Worm (Caenorhabditis elegans): Measurements from ENCODE around the gene cee-1.

cee-1 gene

DNA sequence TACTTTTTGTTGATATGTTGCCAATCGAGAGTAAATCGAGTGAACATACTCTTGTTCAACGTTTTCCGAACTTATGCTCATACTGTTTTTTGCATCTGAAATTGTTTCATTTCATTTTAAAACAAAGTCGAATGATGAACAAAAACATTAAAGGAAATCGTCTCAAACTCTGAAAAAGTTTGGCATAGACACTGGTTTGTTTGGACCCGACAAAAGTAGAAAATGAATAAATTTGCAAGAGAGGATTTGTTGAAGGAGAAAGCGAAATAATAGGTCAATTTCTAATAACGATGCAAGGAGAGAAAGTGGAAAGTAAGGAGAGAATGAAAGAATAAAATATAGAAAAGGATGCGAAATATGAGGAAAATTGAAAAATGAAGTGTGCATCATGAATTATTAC lies 37.8 kb upstream of the cee-1 start, which contains the start of gene C35D10.12:
Gene C35D10.12, minus strand, starts transcription at position 101 of the 400 bp plus-strand sequence.
- no peak for TF ChIP-seq tbx-8 (GFP tag; optimal IDR thresholded peaks at IDR 0.05)
- TF ChIP-seq sptf-1 (tag; optimal IDR thresholded peaks at IDR 0.05) = no peak
- no peak for TF ChIP-seq ceh-83 (GFP tag; optimal IDR thresholded peaks at IDR 0.05)
- TF ChIP-seq pha-4 (tag; optimal IDR thresholded peaks at IDR 0.05) = no peak
- TF ChIP-seq nhr-12 (tag; optimal IDR thresholded peaks at IDR 0.05) = no peak
- no peak for TF ChIP-seq unc-39 (tag; optimal IDR thresholded peaks at IDR 0.05)

DNA sequence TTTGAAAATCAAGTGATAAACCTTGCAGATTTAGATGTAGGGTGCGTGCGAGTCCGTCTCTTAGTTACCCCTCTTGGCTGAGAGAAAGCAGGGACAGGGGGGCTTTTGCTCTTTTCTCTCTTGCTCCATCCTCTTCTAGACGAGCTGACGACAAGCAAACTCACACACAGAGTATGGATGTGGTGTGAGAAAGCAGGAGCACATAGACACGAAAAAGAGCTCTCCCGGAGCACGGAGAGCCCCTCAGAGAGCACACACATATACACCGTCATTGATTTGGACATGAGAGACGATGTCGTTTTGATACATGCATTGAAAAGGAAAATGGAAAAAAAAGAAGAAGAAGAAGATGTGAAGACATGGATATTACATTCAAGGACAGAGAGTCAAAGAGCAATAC lies 36.8 kb upstream of the cee-1 start:
- TF ChIP-seq ceh-39 (tag; optimal IDR thresholded peaks at IDR 0.05) (no peak), ces-1 (GFP tag; optimal IDR thresholded peaks at IDR 0.05) (peak; percentile 21), elt-1 (tag; optimal IDR thresholded peaks at IDR 0.05; ENCODE audit: borderline replicate concordance, insufficient read depth) (no peak)

DNA sequence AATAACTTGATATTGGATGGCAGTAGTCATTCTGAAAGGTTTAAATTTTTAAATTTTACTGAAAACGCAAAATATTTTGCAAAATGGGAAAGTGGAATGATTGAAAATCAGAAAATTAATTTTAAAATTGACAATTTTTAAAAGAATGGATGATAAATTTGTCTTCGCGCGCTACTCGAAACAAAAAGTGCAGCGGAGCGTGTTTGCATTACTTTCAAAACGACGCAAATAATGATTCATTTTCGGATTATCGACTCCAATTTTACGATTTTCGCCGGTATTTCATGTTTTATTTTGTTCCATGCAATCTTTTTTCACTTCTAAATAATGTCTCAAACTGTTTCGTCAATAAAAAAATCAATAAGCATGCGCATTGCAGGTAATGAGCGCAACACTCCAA lies 34.2 kb upstream of the cee-1 start, which contains the start of the genes tost-1 and arx-6:
Gene tost-1, minus strand, starts transcription at position 31 of the 400 bp plus-strand sequence.
Gene arx-6, plus strand, starts transcription at position 378 of the 400 bp plus-strand sequence.
- no peak for TF ChIP-seq ceh-83 (GFP tag; optimal IDR thresholded peaks at IDR 0.05)
- no peak for TF ChIP-seq unc-120 (tag; optimal IDR thresholded peaks at IDR 0.05; ENCODE audit: poor library complexity, severe bottlenecking)
- peak; percentile 37 for TF ChIP-seq lsy-2 (tag; optimal IDR thresholded peaks at IDR 0.05)
- no peak for TF ChIP-seq nhr-237 (tag; optimal IDR thresholded peaks at IDR 0.05)
- no peak for TF ChIP-seq ham-2 (GFP tag; optimal IDR thresholded peaks at IDR 0.05)
- peak; percentile 50 for TF ChIP-seq mep-1 (tag; optimal IDR thresholded peaks at IDR 0.05)
- TF ChIP-seq flh-1 (GFP tag; optimal IDR thresholded peaks at IDR 0.05) = no peak
- TF ChIP-seq pha-4 (tag; optimal IDR thresholded peaks at IDR 0.05) = peak; percentile 19
- TF ChIP-seq nhr-12 (tag; optimal IDR thresholded peaks at IDR 0.05) = no peak

DNA sequence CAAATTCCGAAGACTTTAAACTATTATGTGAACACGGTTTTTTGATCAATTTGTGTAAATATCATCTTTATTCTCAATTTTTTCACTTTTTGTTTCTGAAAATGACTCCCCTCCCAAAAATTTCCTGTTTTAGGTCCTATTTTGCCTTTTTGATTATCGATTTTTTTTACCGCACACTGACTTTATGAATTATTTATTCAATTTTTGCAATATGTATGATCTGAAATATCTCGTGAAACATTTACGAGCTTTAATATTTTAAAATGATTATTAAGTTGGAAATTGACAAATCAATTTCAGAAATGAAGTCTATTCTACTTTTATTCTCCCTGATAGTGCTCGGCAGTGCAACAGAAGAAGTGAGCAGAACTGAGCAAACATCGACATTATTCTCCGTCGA lies 33.1 kb upstream of the cee-1 start, which contains the start of gene C35D10.1:
Gene C35D10.1, plus strand, starts transcription at position 301 of the 400 bp plus-strand sequence.
- TF ChIP-seq mep-1 (tag; optimal IDR thresholded peaks at IDR 0.05) = no peak

DNA sequence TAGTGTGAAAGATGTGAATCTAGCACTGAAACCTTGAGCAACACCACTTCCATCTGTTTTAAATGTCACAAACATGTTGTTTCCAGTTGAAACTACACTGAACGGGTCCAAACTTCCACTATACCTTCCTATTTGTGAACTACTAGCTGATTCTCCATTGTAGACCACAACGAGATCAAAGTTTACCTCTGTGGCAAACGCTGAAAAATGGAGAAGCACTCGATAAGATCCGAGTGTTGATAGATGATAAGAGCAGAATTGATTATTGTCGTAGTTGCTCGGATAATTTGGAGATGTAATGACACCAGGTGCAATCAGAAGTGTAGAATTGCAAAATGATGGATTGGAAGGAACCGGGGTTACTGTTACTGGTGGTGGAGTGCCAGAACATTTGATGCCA lies 30.5 kb upstream of the cee-1 start:
- TF ChIP-seq ham-2 (GFP tag; optimal IDR thresholded peaks at IDR 0.05) (no peak), blmp-1 (tag; optimal IDR thresholded peaks at IDR 0.05) (no peak), ceh-43 (GFP tag; optimal IDR thresholded peaks at IDR 0.05) (no peak), tbx-8 (GFP tag; optimal IDR thresholded peaks at IDR 0.05) (no peak), nhr-28 (tag; optimal IDR thresholded peaks at IDR 0.05) (no peak), unc-62 (GFP tag; optimal IDR thresholded peaks at IDR 0.05) (no peak), ceh-39 (tag; optimal IDR thresholded peaks at IDR 0.05) (no peak), nhr-76 (tag; optimal IDR thresholded peaks at IDR 0.05) (no peak), mep-1 (tag; optimal IDR thresholded peaks at IDR 0.05) (no peak)

DNA sequence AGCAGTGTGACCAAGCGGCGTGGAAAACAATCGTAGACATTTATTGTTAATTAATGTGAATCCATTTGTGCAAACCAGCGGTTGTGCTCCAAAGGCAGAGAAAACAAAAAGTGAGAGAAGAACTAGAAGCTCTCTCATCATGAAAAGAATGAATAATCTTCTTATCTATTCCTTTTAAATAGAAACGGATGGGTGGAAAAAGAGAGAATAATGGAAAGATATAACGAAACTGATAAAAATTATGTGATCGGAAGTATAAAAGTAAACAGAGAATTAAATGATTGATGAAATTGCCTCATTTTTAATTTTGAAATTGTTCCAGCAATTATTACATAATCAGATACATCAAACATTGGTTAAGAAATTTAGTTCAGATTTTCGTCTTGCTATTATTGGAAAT lies 29.1 kb upstream of the cee-1 start, which contains the start of gene clec-5:
Gene clec-5, minus strand, starts transcription at position 178 of the 400 bp plus-strand sequence.
- TF ChIP-seq M03D4.4 (tag; optimal IDR thresholded peaks at IDR 0.05) (no peak), ces-1 (GFP tag; optimal IDR thresholded peaks at IDR 0.05) (no peak), unc-120 (tag; optimal IDR thresholded peaks at IDR 0.05; ENCODE audit: poor library complexity, severe bottlenecking) (no peak), sptf-1 (tag; optimal IDR thresholded peaks at IDR 0.05) (no peak), ceh-43 (GFP tag; optimal IDR thresholded peaks at IDR 0.05) (no peak), unc-39 (tag; optimal IDR thresholded peaks at IDR 0.05) (no peak)

DNA sequence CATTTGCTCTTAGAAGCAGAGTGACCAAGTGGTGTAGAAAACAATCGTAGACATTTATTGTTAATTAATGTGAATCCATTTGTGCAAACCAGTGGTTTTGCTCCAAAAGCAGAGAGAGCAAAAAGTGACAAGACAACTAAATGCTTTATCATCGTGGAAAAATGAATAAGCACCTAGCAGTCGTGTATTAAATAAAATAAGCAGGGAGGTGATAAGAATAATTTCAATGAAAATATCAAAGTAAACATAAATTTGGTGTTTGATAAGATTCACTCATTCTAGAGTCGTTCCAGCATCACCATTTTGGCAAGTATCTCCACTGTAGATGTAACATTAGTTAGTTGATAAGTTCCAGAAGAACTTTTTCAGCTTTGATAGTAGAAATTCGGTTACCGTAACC lies 25.2 kb upstream of the cee-1 start, which contains the start of gene clec-6:
Gene clec-6, minus strand, starts transcription at position 154 of the 400 bp plus-strand sequence.
- no peak for TF ChIP-seq mab-5 (tag; optimal IDR thresholded peaks at IDR 0.05)
- TF ChIP-seq lsy-2 (tag; optimal IDR thresholded peaks at IDR 0.05) = no peak
- no peak for TF ChIP-seq mls-2 (tag; optimal IDR thresholded peaks at IDR 0.05)
- no peak for TF ChIP-seq unc-39 (tag; optimal IDR thresholded peaks at IDR 0.05)
- TF ChIP-seq nhr-237 (tag; optimal IDR thresholded peaks at IDR 0.05) = no peak
- TF ChIP-seq lin-13 (tag; optimal IDR thresholded peaks at IDR 0.05) = no peak
- no peak for TF ChIP-seq sptf-1 (tag; optimal IDR thresholded peaks at IDR 0.05)
- TF ChIP-seq ceh-43 (GFP tag; optimal IDR thresholded peaks at IDR 0.05) = no peak
- TF ChIP-seq hlh-1 (tag; optimal IDR thresholded peaks at IDR 0.05) = no peak
- TF ChIP-seq elt-1 (tag; optimal IDR thresholded peaks at IDR 0.05; ENCODE audit: borderline replicate concordance, insufficient read depth) = no peak
- no peak for TF ChIP-seq ztf-11 (tag; optimal IDR thresholded peaks at IDR 0.05)
- no peak for TF ChIP-seq sem-2 (GFP tag; optimal IDR thresholded peaks at IDR 0.05)
- no peak for TF ChIP-seq nhr-28 (tag; optimal IDR thresholded peaks at IDR 0.05)
- no peak for TF ChIP-seq M03D4.4 (tag; optimal IDR thresholded peaks at IDR 0.05)
- no peak for TF ChIP-seq tbx-8 (GFP tag; optimal IDR thresholded peaks at IDR 0.05)
- no peak for TF ChIP-seq nhr-2 (tag; optimal IDR thresholded peaks at IDR 0.05)
- TF ChIP-seq unc-120 (tag; optimal IDR thresholded peaks at IDR 0.05; ENCODE audit: poor library complexity, severe bottlenecking) = no peak
- TF ChIP-seq blmp-1 (tag; optimal IDR thresholded peaks at IDR 0.05) = no peak
- no peak for TF ChIP-seq drap-1 (GFP tag; optimal IDR thresholded peaks at IDR 0.05)
- no peak for TF ChIP-seq ham-2 (GFP tag; optimal IDR thresholded peaks at IDR 0.05)

All from whole organism, mixed stage, embryonic.